Worm (Caenorhabditis elegans): ENCODE measurements around the gene nspd-5.

ce11 chrII:4885976-4886375 is 25.8 kb upstream of the nspd-5 start, which contains the start of gene R05F9.7:
- no peak for TF ChIP-seq T22C8.4 (GFP tag; IDR thresholded peaks at IDR 0.05)
- no peak for TF ChIP-seq med-1 (GFP tag; optimal IDR thresholded peaks at IDR 0.05; ENCODE audit: insufficient read depth)
- TF ChIP-seq ztf-23 (GFP tag; IDR thresholded peaks at IDR 0.05): no peak
- TF ChIP-seq ztf-29 (GFP tag; IDR thresholded peaks at IDR 0.05): no peak
- no peak for TF ChIP-seq tab-1 (GFP tag; IDR thresholded peaks at IDR 0.05)

Data from whole organism, midembryonic.